Worm (Caenorhabditis elegans): ENCODE data around the gene T23F2.4.

DNA sequence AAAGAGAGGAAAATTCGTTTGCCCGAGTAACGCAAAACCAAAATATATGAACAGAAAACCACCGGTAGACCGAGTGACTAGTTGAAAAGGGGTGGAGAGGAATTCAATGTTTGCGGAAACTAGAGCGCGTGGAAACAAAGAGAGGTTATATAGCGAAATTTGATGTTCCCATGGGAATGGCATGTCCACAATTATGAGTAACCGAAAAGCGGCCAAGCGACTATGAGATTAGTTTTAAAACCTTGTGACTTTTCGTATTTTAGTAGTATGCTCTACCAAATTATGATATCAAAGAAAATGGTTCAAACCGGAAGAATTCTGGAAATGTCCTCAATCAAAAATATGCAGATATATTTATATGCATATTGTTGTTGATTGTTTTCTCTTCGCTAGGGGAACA lies 2.2 kb downstream of the T23F2.4 start:
- TF ChIP-seq ceh-19 (GFP tag; optimal IDR thresholded peaks at IDR 0.05) (no peak), fkh-6 (tag; optimal IDR thresholded peaks at IDR 0.05) (no peak), tbx-2 (tag; optimal IDR thresholded peaks at IDR 0.05) (no peak), rnt-1 (tag; optimal IDR thresholded peaks at IDR 0.05) (no peak), K02D7.2 (tag; optimal IDR thresholded peaks at IDR 0.05) (no peak), ceh-6 (GFP tag; optimal IDR thresholded peaks at IDR 0.05) (no peak)
